Fruit fly (Drosophila melanogaster) whole organism, embryonic: Measurements from ENCODE around the gene CG10063.

Experiments
- CG10979 ChIP-seq: fragments of 200-800 bp; sonication (Bioruptor generic); optimal IDR thresholded peaks from 2 replicates; lab custom pipeline; 2018; ENCODE audit warnings: missing biosample characterization, mild to moderate bottlenecking, missing genetic modification characterization, moderate library complexity
- CG11093 ChIP-seq: fragments of 200-800 bp; sonication (Bioruptor generic); IDR thresholded peaks from 3 replicates; pipeline ENCODE4 v1.3.6; 2022; ENCODE audit warnings: missing biosample characterization, missing genetic modification characterization
- CG1233 ChIP-seq: fragments of 200-800 bp; sonication (Bioruptor generic); optimal IDR thresholded peaks from 4 replicates; lab custom pipeline; 2018; ENCODE audit warnings: missing biosample characterization, mild to moderate bottlenecking, missing genetic modification characterization
- CG12659 ChIP-seq: fragments of 200-800 bp; sonication (Bioruptor generic); optimal IDR thresholded peaks from 3 replicates; lab custom pipeline; 2017; ENCODE audit warnings: mild to moderate bottlenecking, missing biosample characterization, missing genetic modification reagents, missing genetic modification characterization
- CG14050 ChIP-seq: fragments of 200-800 bp; sonication (Bioruptor generic); IDR thresholded peaks from 3 replicates; pipeline ENCODE4 v1.3.6; 2022; ENCODE audit warnings: missing biosample characterization, missing genetic modification characterization
- CG14965 ChIP-seq: fragments of 200-800 bp; sonication (Bioruptor generic); optimal IDR thresholded peaks from 2 replicates; lab custom pipeline; 2016; ENCODE audit warnings: missing biosample characterization, missing genetic modification characterization, borderline replicate concordance
- CG18599 ChIP-seq: fragments of 200-800 bp; sonication (Bioruptor generic); optimal IDR thresholded peaks from 3 replicates; lab custom pipeline; 2017; ENCODE audit warnings: missing biosample characterization, missing genetic modification characterization, mild to moderate bottlenecking, moderate library complexity, missing genetic modification reagents
- CG18764 ChIP-seq: fragments of 200-800 bp; sonication (Bioruptor generic); optimal IDR thresholded peaks from 3 replicates; lab custom pipeline; 2016; ENCODE audit warnings: missing biosample characterization, missing genetic modification characterization
- CG2116 ChIP-seq: fragments of 200-800 bp; sonication (Bioruptor generic); optimal IDR thresholded peaks from 3 replicates; lab custom pipeline; 2018; ENCODE audit warnings: missing biosample characterization, mild to moderate bottlenecking, missing genetic modification characterization
- CG2129 ChIP-seq: fragments of 200-800 bp; sonication (Bioruptor generic); IDR thresholded peaks from 2 replicates; pipeline ENCODE4 v1.3.6; 2022; ENCODE audit warnings: missing biosample characterization, missing genetic modification characterization; ENCODE audit not compliant: partially characterized antibody
- CG2889 ChIP-seq: fragments of 200-800 bp; sonication (Bioruptor generic); IDR thresholded peaks from 3 replicates; pipeline ENCODE4 v1.3.6; 2022; ENCODE audit warnings: missing biosample characterization, missing genetic modification characterization
- CG31441 ChIP-seq: fragments of 200-800 bp; sonication (Bioruptor generic); IDR thresholded peaks from 2 replicates; pipeline ENCODE4 v1.3.6; 2022; ENCODE audit warnings: missing biosample characterization, missing genetic modification characterization
- CG3847 ChIP-seq: fragments of 200-800 bp; sonication (Bioruptor generic); IDR thresholded peaks from 2 replicates; pipeline ENCODE4 v1.3.6; 2022; ENCODE audit warnings: missing biosample characterization, missing genetic modification characterization
- CG5180 ChIP-seq: fragments of 200-800 bp; sonication (Bioruptor generic); optimal IDR thresholded peaks from 3 replicates; lab custom pipeline; 2017; ENCODE audit warnings: missing biosample characterization, missing genetic modification characterization, mild to moderate bottlenecking, moderate library complexity, missing genetic modification reagents
- CG6854 ChIP-seq: fragments of 200-800 bp; sonication (Bioruptor generic); optimal IDR thresholded peaks from 3 replicates; lab custom pipeline; 2017; ENCODE audit warnings: missing biosample characterization, mild to moderate bottlenecking, missing genetic modification characterization
- CG7963 ChIP-seq: fragments of 200-800 bp; sonication (Bioruptor generic); IDR thresholded peaks from 3 replicates; pipeline ENCODE4 v1.3.6; 2022; ENCODE audit warnings: missing biosample characterization, missing genetic modification characterization; ENCODE audit not compliant: partially characterized antibody
- CG8359 ChIP-seq: fragments of 200-800 bp; sonication (Bioruptor generic); optimal IDR thresholded peaks from 2 replicates; lab custom pipeline; 2017; ENCODE audit warnings: missing biosample characterization, mild to moderate bottlenecking, missing genetic modification characterization, borderline replicate concordance
- CG9609 ChIP-seq: fragments of 200-800 bp; sonication (Bioruptor generic); optimal IDR thresholded peaks from 3 replicates; lab custom pipeline; 2016; ENCODE audit warnings: missing biosample characterization, missing genetic modification characterization
- CG9876 ChIP-seq: fragments of 200-800 bp; sonication (Bioruptor generic); optimal IDR thresholded peaks from 2 replicates; lab custom pipeline; 2016; ENCODE audit warnings: missing biosample characterization, missing genetic modification characterization
- Camta ChIP-seq: fragments of 200-800 bp; sonication (Bioruptor generic); optimal IDR thresholded peaks from 2 replicates; lab custom pipeline; 2016; ENCODE audit warnings: missing biosample characterization, missing genetic modification characterization
- Dfd ChIP-seq, 2 experiments: fragments of >200 bp; optimal IDR thresholded peaks; 2 replicates each; lab custom pipeline; 2017; ENCODE audit warnings: missing biosample characterization in 2 of 2, missing genetic modification characterization in 2 of 2
- Dip2 ChIP-seq: fragments of 200-800 bp; sonication (Bioruptor generic); IDR thresholded peaks from 2 replicates; pipeline ENCODE4 v1.3.6; 2022; ENCODE audit warnings: missing biosample characterization, missing genetic modification characterization
- Hand ChIP-seq: fragments of 200-800 bp; sonication (Bioruptor generic); optimal IDR thresholded peaks from 2 replicates; lab custom pipeline; 2017; ENCODE audit warnings: mild to moderate bottlenecking, missing biosample characterization, missing genetic modification reagents, missing genetic modification characterization
- Ptx1 ChIP-seq: fragments of 200-800 bp; sonication (Bioruptor generic); IDR thresholded peaks from 2 replicates; pipeline ENCODE4 v1.3.6; 2022; ENCODE audit warnings: missing biosample characterization, missing genetic modification characterization
- Rfx ChIP-seq: fragments of 200-800 bp; sonication (Bioruptor generic); IDR thresholded peaks from 2 replicates; pipeline ENCODE4 v1.3.6; 2022; ENCODE audit warnings: missing biosample characterization, missing genetic modification characterization
- Side ChIP-seq: fragments of 200-800 bp; sonication (Bioruptor generic); optimal IDR thresholded peaks from 2 replicates; lab custom pipeline; 2016; ENCODE audit warnings: missing biosample characterization, missing genetic modification characterization
- Ssrp ChIP-seq: fragments of 200-800 bp; sonication (Bioruptor generic); optimal IDR thresholded peaks from 2 replicates; lab custom pipeline; 2018; ENCODE audit warnings: missing biosample characterization, mild to moderate bottlenecking, missing genetic modification characterization, moderate library complexity
- ab ChIP-seq: fragments of 200-800 bp; sonication (Bioruptor generic); optimal IDR thresholded peaks from 2 replicates; lab custom pipeline; 2016; ENCODE audit warnings: missing biosample characterization, missing genetic modification characterization
- amos ChIP-seq: fragments of 200-800 bp; sonication (Bioruptor generic); IDR thresholded peaks from 2 replicates; pipeline ENCODE4 v1.3.6; 2022; ENCODE audit warnings: missing biosample characterization, missing genetic modification characterization; ENCODE audit not compliant: partially characterized antibody
- ara ChIP-seq: fragments of 200-800 bp; sonication (Bioruptor generic); IDR thresholded peaks from 2 replicates; pipeline ENCODE4 v1.3.6; 2022; ENCODE audit warnings: missing biosample characterization, missing genetic modification characterization
- chm ChIP-seq: fragments of 200-800 bp; sonication (Bioruptor generic); IDR thresholded peaks from 2 replicates; pipeline ENCODE4 v1.3.6; 2022; ENCODE audit warnings: missing biosample characterization, missing genetic modification characterization
- crc ChIP-seq: fragments of 200-800 bp; sonication (Bioruptor generic); optimal IDR thresholded peaks from 2 replicates; lab custom pipeline; 2016; ENCODE audit warnings: missing biosample characterization, missing genetic modification characterization
- cwo ChIP-seq: fragments of 200-800 bp; sonication (Bioruptor generic); optimal IDR thresholded peaks from 3 replicates; lab custom pipeline; 2017; ENCODE audit warnings: missing biosample characterization, missing genetic modification characterization, mild to moderate bottlenecking, moderate library complexity, missing genetic modification reagents
- dati ChIP-seq: fragments of 200-800 bp; sonication (Bioruptor generic); IDR thresholded peaks from 2 replicates; pipeline ENCODE4 v1.3.6; 2022; ENCODE audit warnings: missing biosample characterization, missing genetic modification characterization
- dimm ChIP-seq: fragments of 200-800 bp; sonication (Bioruptor generic); IDR thresholded peaks from 2 replicates; pipeline ENCODE4 v1.3.6; 2022; ENCODE audit warnings: missing biosample characterization, missing genetic modification characterization
- dpn ChIP-seq, 2 experiments: fragments of 200-800 bp; sonication (Bioruptor generic); optimal IDR thresholded peaks; 3 replicates each; lab custom pipeline; 2016; ENCODE audit warnings: missing biosample characterization in 2 of 2, missing genetic modification characterization in 2 of 2
- en ChIP-seq: fragments of 200-800 bp; sonication (Bioruptor generic); optimal IDR thresholded peaks from 2 replicates; lab custom pipeline; 2016; ENCODE audit warnings: missing biosample characterization, missing genetic modification characterization
- eyg ChIP-seq: fragments of 200-800 bp; sonication (Bioruptor generic); optimal IDR thresholded peaks from 3 replicates; lab custom pipeline; 2016; ENCODE audit warnings: missing biosample characterization, missing genetic modification characterization
- h ChIP-seq: fragments of >200 bp; optimal IDR thresholded peaks from 2 replicates; lab custom pipeline; 2017
- lmd ChIP-seq: fragments of 200-800 bp; sonication (Bioruptor generic); IDR thresholded peaks from 2 replicates; pipeline ENCODE4 v1.3.6; 2022; ENCODE audit warnings: missing biosample characterization, missing genetic modification characterization
- mirr ChIP-seq: fragments of 200-800 bp; sonication (Bioruptor generic); optimal IDR thresholded peaks from 3 replicates; lab custom pipeline; 2018; ENCODE audit warnings: missing biosample characterization, mild to moderate bottlenecking, missing genetic modification characterization
- nerfin-2 ChIP-seq: fragments of 200-800 bp; sonication (Bioruptor generic); IDR thresholded peaks from 2 replicates; pipeline ENCODE4 v1.3.6; 2022; ENCODE audit warnings: missing biosample characterization, missing genetic modification characterization; ENCODE audit not compliant: partially characterized antibody
- ranshi ChIP-seq: fragments of 200-800 bp; sonication (Bioruptor generic); IDR thresholded peaks from 2 replicates; pipeline ENCODE4 v1.3.6; 2022; ENCODE audit warnings: missing biosample characterization, missing genetic modification characterization
- ro ChIP-seq: fragments of 200-800 bp; sonication (Bioruptor generic); IDR thresholded peaks from 2 replicates; pipeline ENCODE4 v1.3.6; 2022; ENCODE audit warnings: missing biosample characterization, missing genetic modification characterization
- sens ChIP-seq: fragments of 200-800 bp; sonication (Bioruptor generic); peaks from one replicate; lab custom pipeline; 2016; ENCODE audit warnings: missing biosample characterization, missing genetic modification characterization
- toy ChIP-seq: fragments of 200-800 bp; sonication (Bioruptor generic); IDR thresholded peaks from 2 replicates; pipeline ENCODE4 v1.3.6; 2022; ENCODE audit warnings: missing biosample characterization, missing genetic modification characterization
- trh ChIP-seq: fragments of 200-800 bp; sonication (Bioruptor generic); optimal IDR thresholded peaks from 2 replicates; lab custom pipeline; 2016; ENCODE audit warnings: missing biosample characterization, missing genetic modification characterization
- ttk ChIP-seq: fragments of 200-800 bp; sonication (Bioruptor generic); IDR thresholded peaks from 2 replicates; pipeline ENCODE4 v2.1.2; 2022; ENCODE audit warnings: missing biosample characterization, missing genetic modification characterization
- wor ChIP-seq: fragments of 200-800 bp; sonication (Bioruptor generic); IDR thresholded peaks from 2 replicates; pipeline ENCODE4 v1.3.6; 2022; ENCODE audit warnings: missing biosample characterization, missing genetic modification characterization
- zen ChIP-seq: fragments of 200-800 bp; sonication (Bioruptor generic); optimal IDR thresholded peaks from 3 replicates; lab custom pipeline; 2018; ENCODE audit warnings: missing biosample characterization, mild to moderate bottlenecking, missing genetic modification characterization, moderate library complexity
- zen2 ChIP-seq: fragments of 200-800 bp; sonication (Bioruptor generic); IDR thresholded peaks from 3 replicates; pipeline ENCODE4 v1.3.6; 2022; ENCODE audit warnings: missing biosample characterization, missing genetic modification characterization; ENCODE audit not compliant: partially characterized antibody

CG10063 gene

dm6 chr3L:6978030-6978683 lies 5.9 kb upstream of the CG10063 start (continued):
- TF ChIP-seq Dip2 (GFP tag; lab: Robert Waterston, UW) (no peak), eyg (GFP tag; lab: Kevin White, UChicago) (no peak), Camta (GFP tag; lab: Kevin White, UChicago) (no peak), ranshi (no peak), Hand (GFP tag; lab: Kevin White, UChicago) (no peak), ttk (GFP tag; lab: Robert Waterston, UW) (0 out of 2 replicates have a peak, but pooled peaks have one; percentile 18), dati (GFP tag; lab: Robert Waterston, UW) (no peak), Rfx (GFP tag; lab: Robert Waterston, UW) (no peak), lmd (GFP tag; lab: Robert Waterston, UW) (peak; percentile 34; the same call in 1 of the 2 replicates), CG3847 (GFP tag; lab: Robert Waterston, UW) (no peak), CG10979 (tag; lab: Kevin White, UChicago) (no peak), crc (GFP tag; lab: Kevin White, UChicago) (no peak), CG7963 (GFP tag; lab: Robert Waterston, UW) (no peak), dpn (GFP tag; optimal IDR thresholded peaks at IDR 0.05; lab: Kevin White, UChicago) (peak in 1 of 2 experiments; percentile 3), trh (GFP tag; lab: Kevin White, UChicago) (no peak), CG31441 (GFP tag; lab: Robert Waterston, UW) (0 out of 2 replicates have a peak, but pooled peaks have one; percentile 10), CG1233 (GFP tag; lab: Kevin White, UChicago) (no peak), CG11093 (GFP tag; lab: Robert Waterston, UW) (no peak), cwo (GFP tag; lab: Kevin White, UChicago) (no peak), wor (no peak), CG6854 (GFP tag; lab: Kevin White, UChicago) (no peak), CG2129 (no peak), chm (GFP tag; lab: Robert Waterston, UW) (no peak), CG14050 (no peak), CG5180 (GFP tag; lab: Kevin White, UChicago) (no peak), zen2 (GFP tag; lab: Robert Waterston, UW) (no peak), sens (GFP tag; lab: Kevin White, UChicago) (peak; percentile 92), CG2889 (GFP tag; lab: Robert Waterston, UW) (no peak), CG14965 (GFP tag; lab: Kevin White, UChicago) (no peak), toy (no peak), CG9609 (GFP tag; lab: Kevin White, UChicago) (no peak), Dfd (GFP tag; optimal IDR thresholded peaks at IDR 0.05; lab: Kevin White, UChicago) (no peak), Side (GFP tag; lab: Kevin White, UChicago) (no peak), zen (tag; lab: Kevin White, UChicago) (no peak), mirr (GFP tag; lab: Kevin White, UChicago) (no peak), Ptx1 (peak; percentile 47; the same call in 1 of the 2 replicates), CG12659 (GFP tag; lab: Kevin White, UChicago) (no peak), nerfin-2 (GFP tag; lab: Robert Waterston, UW) (no peak), dimm (no peak), en (GFP tag; lab: Kevin White, UChicago) (no peak), CG8359 (GFP tag; lab: Kevin White, UChicago) (no peak), CG18599 (GFP tag; lab: Kevin White, UChicago) (no peak), h (lab: Kevin White, UChicago) (no peak), ab (GFP tag; lab: Kevin White, UChicago) (no peak), ro (GFP tag; lab: Robert Waterston, UW) (no peak), CG9876 (GFP tag; lab: Kevin White, UChicago) (no peak), amos (GFP tag; lab: Robert Waterston, UW) (no peak), CG18764 (GFP tag; lab: Kevin White, UChicago) (no peak), Ssrp (tag; lab: Kevin White, UChicago) (peak; percentile 10), CG2116 (GFP tag; lab: Kevin White, UChicago) (no peak), ara (no peak)
